Fruit fly (Drosophila melanogaster) Kc167 (cell line): Measurements from ENCODE around the gene Theg.

Experiments used
- Myc ChIP-seq: fragments of >200 bp; optimal IDR thresholded peaks from 2 replicates; lab custom pipeline; 2017; ENCODE audit warnings: missing external identifiers
- Sin3A ChIP-seq: fragments of >200 bp; optimal IDR thresholded peaks from 2 replicates; lab custom pipeline; 2018; ENCODE audit warnings: missing external identifiers
- h ChIP-seq: fragments of >200 bp; optimal IDR thresholded peaks from 3 replicates; lab custom pipeline; 2018; ENCODE audit warnings: missing external identifiers
- insv ChIP-seq: fragments of >200 bp; optimal IDR thresholded peaks from 3 replicates; lab custom pipeline; 2018; ENCODE audit warnings: missing external identifiers
- psq ChIP-seq: fragments of >200 bp; optimal IDR thresholded peaks from 2 replicates; lab custom pipeline; 2017; ENCODE audit warnings: missing external identifiers
- ttk ChIP-seq: sonication (Bioruptor generic); optimal IDR thresholded peaks from 2 replicates; lab custom pipeline; 2017; ENCODE audit warnings: missing external identifiers

Gene Theg

DNA sequence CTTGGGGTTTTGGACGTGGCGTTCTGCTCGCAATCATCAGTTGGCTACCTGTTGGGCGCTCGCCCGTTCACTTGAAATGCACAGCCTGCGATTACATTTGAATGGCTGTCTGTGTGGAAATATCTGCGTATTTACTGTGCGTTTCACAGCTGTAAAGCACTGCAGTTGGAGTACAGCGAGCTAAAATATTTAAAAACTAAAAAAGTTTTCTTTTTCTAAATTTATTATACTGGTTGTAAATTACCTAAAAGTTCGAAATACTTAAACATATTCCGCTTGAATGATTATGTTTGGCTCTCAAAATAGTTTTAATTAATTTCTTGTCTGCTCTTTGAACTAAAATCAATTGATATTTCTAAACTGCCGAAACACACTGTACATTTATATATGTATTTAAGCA lies 31.7 kb downstream of the Theg start:
- TF ChIP-seq psq (lab: Kevin White, UChicago): no peak
- TF ChIP-seq Myc (lab: Kevin White, UChicago): no peak
- TF ChIP-seq Sin3A: no peak
- TF ChIP-seq ttk (lab: Kevin White, UChicago): no peak
- no peak for TF ChIP-seq insv (lab: Kevin White, UChicago)
- TF ChIP-seq h (lab: Kevin White, UChicago): no peak

DNA sequence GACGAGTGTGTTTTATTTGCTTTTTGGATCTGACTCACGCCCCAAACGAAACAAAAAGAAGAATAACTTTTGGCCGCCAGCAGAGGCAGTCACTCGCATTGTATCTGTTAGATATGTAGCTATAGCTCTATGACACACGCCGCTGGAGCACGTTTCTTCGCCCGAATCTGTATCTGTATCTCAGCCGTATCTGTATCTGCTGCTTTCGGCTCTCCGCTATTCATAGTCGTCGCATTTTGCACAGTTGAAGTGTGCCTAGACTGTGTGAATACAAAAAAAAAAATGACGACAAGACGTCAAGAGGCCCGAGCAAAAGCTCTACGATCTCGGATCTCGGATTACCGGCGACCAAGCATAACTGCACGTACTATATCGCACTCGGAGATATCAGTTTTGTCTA lies 32.2 kb downstream of the Theg start:
- TF ChIP-seq h (lab: Kevin White, UChicago) (no peak), insv (lab: Kevin White, UChicago) (no peak), Sin3A (no peak), Myc (lab: Kevin White, UChicago) (no peak), ttk (lab: Kevin White, UChicago) (no peak), psq (lab: Kevin White, UChicago) (no peak)

DNA sequence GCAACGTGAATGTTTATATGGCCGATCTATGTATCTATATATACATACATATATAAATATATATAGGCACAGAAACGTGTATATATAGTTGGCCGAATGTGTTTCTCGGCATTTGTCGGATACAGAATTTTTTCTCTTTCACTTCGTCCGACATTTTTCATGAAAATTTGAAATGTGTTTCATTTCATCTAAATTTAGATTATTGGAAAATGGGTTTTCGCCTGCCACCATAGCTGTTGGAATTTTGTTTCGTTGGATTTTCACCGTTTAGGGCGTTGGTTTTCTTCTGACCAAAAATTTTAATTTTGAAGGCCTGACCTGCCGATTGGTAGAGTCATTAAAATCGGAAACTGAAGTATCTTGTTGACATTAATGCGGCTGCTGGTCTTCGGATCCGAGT lies 32.9 kb downstream of the Theg start:
- no peak for TF ChIP-seq Sin3A
- TF ChIP-seq psq (lab: Kevin White, UChicago): no peak
- TF ChIP-seq ttk (lab: Kevin White, UChicago): no peak
- no peak for TF ChIP-seq insv (lab: Kevin White, UChicago)
- TF ChIP-seq Myc (lab: Kevin White, UChicago): no peak
- TF ChIP-seq h (lab: Kevin White, UChicago): no peak

DNA sequence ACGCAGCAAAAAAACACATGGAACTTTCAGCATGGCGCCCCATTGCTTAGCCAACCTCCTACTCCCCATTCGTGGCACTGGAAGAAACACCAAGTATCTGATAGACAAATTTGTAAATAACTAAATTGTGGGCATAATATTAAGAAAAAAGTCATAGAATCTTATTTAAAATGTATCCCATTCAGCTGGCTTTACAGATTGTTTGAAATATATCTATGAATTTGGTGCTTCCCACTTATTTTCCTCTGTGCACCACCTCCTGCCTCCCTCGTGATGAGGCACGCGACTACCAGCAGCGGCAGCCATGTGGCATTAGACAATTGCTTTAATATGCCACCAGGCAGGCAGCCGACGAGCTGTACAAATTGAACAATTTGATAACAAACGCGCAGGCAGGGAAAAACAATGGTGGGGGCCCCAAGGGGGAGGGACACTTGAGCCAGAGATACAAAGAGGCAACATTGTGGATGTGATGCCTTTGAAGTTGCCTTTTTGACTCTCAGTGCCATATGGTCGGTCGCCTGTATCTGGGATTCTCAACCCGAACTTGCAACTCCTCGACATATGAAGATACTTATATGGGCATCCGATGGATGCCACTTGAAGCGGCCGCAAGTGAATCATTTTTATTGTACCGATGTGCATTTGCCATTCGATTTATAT lies 34.8 kb downstream of the Theg start:
- TF ChIP-seq h (lab: Kevin White, UChicago): no peak
- TF ChIP-seq Myc (lab: Kevin White, UChicago): no peak
- no peak for TF ChIP-seq psq (lab: Kevin White, UChicago)
- no peak for TF ChIP-seq ttk (lab: Kevin White, UChicago)
- no peak for TF ChIP-seq insv (lab: Kevin White, UChicago)
- TF ChIP-seq Sin3A: no peak

DNA sequence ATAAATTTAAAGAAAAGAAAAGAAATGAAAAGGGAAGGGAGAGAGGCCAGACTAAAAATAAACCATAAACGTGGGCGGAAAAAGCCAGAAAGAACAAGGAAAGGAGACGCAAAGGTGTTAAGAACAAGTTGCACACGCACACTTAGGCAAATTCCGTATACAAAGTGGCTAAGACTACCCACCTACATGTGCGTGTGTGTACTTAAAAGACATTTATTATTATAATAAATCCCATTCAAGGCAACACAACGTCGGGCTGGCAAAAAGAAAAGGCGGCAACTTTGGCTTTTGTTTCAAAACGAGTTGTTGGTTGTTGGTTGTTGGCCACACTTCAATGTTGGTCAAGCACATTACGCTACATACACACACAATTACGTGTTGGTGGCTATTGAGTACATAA lies 37.7 kb downstream of the Theg start:
- no peak for TF ChIP-seq psq (lab: Kevin White, UChicago)
- no peak for TF ChIP-seq ttk (lab: Kevin White, UChicago)
- no peak for TF ChIP-seq insv (lab: Kevin White, UChicago)
- no peak for TF ChIP-seq Myc (lab: Kevin White, UChicago)

DNA sequence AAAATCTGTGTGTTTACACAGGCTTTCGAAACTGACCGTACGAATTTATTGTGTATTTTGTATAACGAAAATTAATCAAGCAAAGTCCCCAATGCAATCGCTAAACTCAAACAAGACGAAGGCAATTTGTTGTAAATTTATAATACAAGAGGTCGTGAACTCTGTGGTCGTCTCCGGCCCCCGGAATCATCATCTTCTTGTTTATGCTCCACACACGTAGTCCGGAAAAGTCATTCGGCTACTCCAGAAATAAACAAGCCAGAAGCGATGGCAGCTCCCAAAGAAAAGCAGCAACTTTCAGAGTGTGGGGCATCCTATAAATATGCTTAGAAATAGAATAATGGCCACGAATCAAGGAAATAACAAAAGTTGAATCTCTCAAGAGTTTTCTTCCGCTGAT lies 38.7 kb downstream of the Theg start:
- TF ChIP-seq insv (lab: Kevin White, UChicago) (no peak), h (lab: Kevin White, UChicago) (no peak), Sin3A (no peak), ttk (lab: Kevin White, UChicago) (no peak), Myc (lab: Kevin White, UChicago) (no peak), psq (lab: Kevin White, UChicago) (no peak)

DNA sequence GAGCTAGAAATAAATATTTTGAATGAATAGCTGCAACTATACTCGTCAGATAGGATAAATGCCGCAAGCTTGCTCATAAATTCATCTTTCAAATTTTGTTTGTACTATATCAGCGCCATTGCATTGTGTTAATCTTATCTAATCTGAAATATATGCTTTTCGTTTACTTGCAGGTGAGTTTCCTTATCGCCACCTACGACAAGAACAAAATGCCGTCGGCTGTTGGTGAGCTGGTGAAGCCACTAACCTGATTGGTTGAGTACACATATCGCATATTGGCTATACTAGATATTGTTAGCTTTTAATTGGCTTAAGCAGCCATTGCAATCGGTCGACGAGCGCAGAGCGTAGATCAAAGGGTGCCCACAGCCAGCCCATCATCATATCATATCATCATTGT lies 39.2 kb downstream of the Theg start:
- TF ChIP-seq Sin3A (no peak), psq (lab: Kevin White, UChicago) (no peak), insv (lab: Kevin White, UChicago) (no peak), h (lab: Kevin White, UChicago) (no peak), ttk (lab: Kevin White, UChicago) (no peak), Myc (lab: Kevin White, UChicago) (no peak)

DNA sequence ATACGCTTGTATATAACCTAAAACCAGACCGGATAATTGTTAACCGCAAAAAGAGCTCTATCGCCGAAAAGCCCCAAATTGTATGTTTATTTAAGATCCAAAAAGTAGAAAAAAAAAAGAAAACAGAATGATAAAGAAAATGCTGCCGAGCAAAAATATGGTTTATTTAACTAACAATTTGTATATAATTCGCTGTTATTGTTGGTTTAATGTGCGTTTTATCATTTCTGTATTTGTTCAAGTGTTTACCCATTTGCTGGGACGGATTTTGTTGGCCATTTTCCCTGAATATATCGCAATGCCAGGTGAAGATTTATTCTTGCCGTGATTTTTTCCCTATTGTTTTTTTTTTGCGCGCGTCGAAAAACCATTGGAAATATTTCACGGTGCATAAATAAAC lies 42.6 kb downstream of the Theg start:
- TF ChIP-seq h (lab: Kevin White, UChicago) (no peak), insv (lab: Kevin White, UChicago) (no peak), Myc (lab: Kevin White, UChicago) (no peak), ttk (lab: Kevin White, UChicago) (no peak), psq (lab: Kevin White, UChicago) (no peak), Sin3A (no peak)
